Worm (Caenorhabditis elegans): ENCODE measurements around the gene Y22D7AL.9.

The Y22D7AL.9 gene

ce11 chrIII:1604514-1604976 lies 9.3 kb downstream of the Y22D7AL.9 start, which contains the start of gene Y22D7AL.6 (continued):
- TF ChIP-seq unc-39 (tag; optimal IDR thresholded peaks at IDR 0.05) (no peak), nhr-77 (tag; optimal IDR thresholded peaks at IDR 0.05) (no peak), daf-8 (GFP tag; IDR thresholded peaks at IDR 0.05) (no peak), dmd-8 (GFP tag; IDR thresholded peaks at IDR 0.05) (peak; percentile 88), egl-27 (tag; optimal IDR thresholded peaks at IDR 0.05) (no peak), ZK337.2 (GFP tag; IDR thresholded peaks at IDR 0.05) (no peak), lin-1 (GFP tag; IDR thresholded peaks at IDR 0.05) (peak; percentile 81), vab-7 (GFP tag; IDR thresholded peaks at IDR 0.05) (peak; percentile 76), Y48G9A.11 (GFP tag; IDR thresholded peaks at IDR 0.05) (peak; percentile 77; the same call in 1 of the 2 replicates), mxl-2 (GFP tag; conservative IDR thresholded peaks at IDR 0.05) (no peak), nhr-111 (GFP tag; optimal IDR thresholded peaks at IDR 0.05) (peak; percentile 51), lin-38 (GFP tag; IDR thresholded peaks at IDR 0.05) (peak; percentile 83), gei-8 (GFP tag; optimal IDR thresholded peaks at IDR 0.05) (peak; percentile 81), nhr-48 (tag; optimal IDR thresholded peaks at IDR 0.05) (peak; percentile 65), tra-1 (GFP tag; IDR thresholded peaks at IDR 0.05) (peak; percentile 79), dmd-6 (GFP tag; IDR thresholded peaks at IDR 0.05) (peak; percentile 61), egl-43 (GFP tag; IDR thresholded peaks at IDR 0.05) (peak; percentile 95), lim-7 (GFP tag; IDR thresholded peaks at IDR 0.05) (peak; percentile 91), skn-1 (tag; optimal IDR thresholded peaks at IDR 0.05) (no peak), lsy-2 (tag; optimal IDR thresholded peaks at IDR 0.05) (peak in 1 of 2 experiments; percentile 36), lin-15B (tag; optimal IDR thresholded peaks at IDR 0.05) (no peak), daf-12 (tag; optimal IDR thresholded peaks at IDR 0.05) (no peak), fkh-10 (GFP tag; optimal IDR thresholded peaks at IDR 0.05) (no peak), ztf-7 (tag; optimal IDR thresholded peaks at IDR 0.05) (no peak), hlh-30 (tag; optimal IDR thresholded peaks at IDR 0.05; ENCODE audit: insufficient read depth) (no peak), zag-1 (tag; optimal IDR thresholded peaks at IDR 0.05) (no peak), F49E8.2 (tag; optimal IDR thresholded peaks at IDR 0.05; ENCODE audit: borderline replicate concordance) (peak; percentile 37), lin-29 (GFP tag; IDR thresholded peaks at IDR 0.05) (0 out of 2 replicates have a peak, but pooled peaks have one; percentile 48), zfp-2 (tag; optimal IDR thresholded peaks at IDR 0.05) (peak; percentile 33), rbr-2 (tag; optimal IDR thresholded peaks at IDR 0.05) (peak; percentile 50), nhr-11 (tag; optimal IDR thresholded peaks at IDR 0.05) (no peak), D1046.2 (GFP tag; IDR thresholded peaks at IDR 0.05) (peak; percentile 90), hif-1 (tag; optimal IDR thresholded peaks at IDR 0.05) (peak in 1 of 2 experiments; percentile 1), mxl-3 (GFP tag; optimal IDR thresholded peaks at IDR 0.05) (peak; percentile 9), madf-5 (GFP tag; IDR thresholded peaks at IDR 0.05) (peak; percentile 30 to 87; a peak in 1 of 4 replicates), unc-130 (GFP tag; optimal IDR thresholded peaks at IDR 0.05) (peak; percentile 46), attf-4 (tag; optimal IDR thresholded peaks at IDR 0.05) (no peak), aha-1 (tag) (peak; percentile 92), spr-3 (GFP tag; optimal IDR thresholded peaks at IDR 0.05) (peak; percentile 79), nhr-41 (GFP tag; IDR thresholded peaks at IDR 0.05) (no peak), Y5F2A.4 (GFP tag; optimal IDR thresholded peaks at IDR 0.05) (peak; percentile 53), nhr-76 (tag; optimal IDR thresholded peaks at IDR 0.05) (no peak), cey-2 (tag; optimal IDR thresholded peaks at IDR 0.05; ENCODE audit: borderline replicate concordance, insufficient read depth) (no peak), T26A8.4 (GFP tag; IDR thresholded peaks at IDR 0.05) (peak; percentile 85), spr-1 (tag; optimal IDR thresholded peaks at IDR 0.05) (peak; percentile 61), sdz-12 (GFP tag; optimal IDR thresholded peaks at IDR 0.05) (no peak), lin-13 (GFP tag; optimal IDR thresholded peaks at IDR 0.05) (peak; percentile 90), lin-39 (tag; optimal IDR thresholded peaks at IDR 0.05) (no peak), ceh-82 (tag; optimal IDR thresholded peaks at IDR 0.05) (no peak), F10B5.3 (tag; optimal IDR thresholded peaks at IDR 0.05) (peak; percentile 27), jun-1 (tag; optimal IDR thresholded peaks at IDR 0.05) (no peak)
